Worm (Caenorhabditis elegans): ENCODE results near the gene fbxb-87.

fbxb-87 gene

DNA sequence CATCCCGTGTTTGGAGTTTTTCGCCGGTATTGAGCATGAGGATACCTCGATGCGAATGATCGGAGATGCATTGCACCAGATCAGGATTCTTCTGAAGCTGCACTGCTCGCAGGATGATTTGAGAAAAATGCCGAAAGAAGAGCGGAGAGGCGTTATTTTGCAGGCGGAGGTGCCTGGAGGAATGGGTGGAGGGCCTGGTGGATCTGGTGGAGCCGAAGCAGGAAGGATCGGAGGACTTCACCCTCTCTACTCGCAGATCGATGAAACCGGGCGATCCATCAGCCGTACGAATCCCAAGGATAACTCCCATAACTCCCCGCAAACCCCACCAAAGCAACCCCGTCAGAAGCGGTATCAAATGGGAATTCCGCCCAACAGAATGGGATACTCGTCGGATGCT is 44.9 kb downstream of the fbxb-87 start:
- TF ChIP-seq Y75B8A.6 (GFP tag; IDR thresholded peaks at IDR 0.05) (no peak), set-16 (GFP tag; IDR thresholded peaks at IDR 0.05) (peak; percentile 82)

DNA sequence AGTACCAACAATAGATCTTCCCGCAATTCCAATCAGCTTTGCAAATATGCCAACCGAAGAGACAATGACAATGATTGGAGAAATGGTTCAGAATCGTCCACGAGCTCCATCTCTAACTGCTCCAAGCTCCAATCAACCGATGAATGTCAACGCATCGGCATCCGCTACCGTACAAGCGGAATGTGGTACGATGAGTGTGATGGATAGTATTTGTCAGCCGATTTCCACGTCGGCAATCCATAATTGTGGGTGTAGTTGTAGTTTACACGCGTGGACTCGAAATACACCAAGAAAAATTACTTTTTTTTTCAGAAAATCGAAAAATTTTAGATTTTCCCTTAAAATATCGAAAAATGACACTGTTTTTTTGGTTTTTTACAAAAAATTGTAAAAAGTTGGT is 48.6 kb downstream of the fbxb-87 start:
- TF ChIP-seq aha-1 (tag) = peak; percentile 92
- TF ChIP-seq nhr-41 (GFP tag; IDR thresholded peaks at IDR 0.05) = no peak
- no peak for TF ChIP-seq daf-16 (GFP tag; optimal IDR thresholded peaks at IDR 0.05)
- no peak for TF ChIP-seq daf-16 (tag; optimal IDR thresholded peaks at IDR 0.05)
- no peak for TF ChIP-seq dpl-1 (GFP tag; optimal IDR thresholded peaks at IDR 0.05)
- TF ChIP-seq D1046.2 (GFP tag; IDR thresholded peaks at IDR 0.05) = no peak
- no peak for TF ChIP-seq F37D6.2 (tag; optimal IDR thresholded peaks at IDR 0.05)

DNA sequence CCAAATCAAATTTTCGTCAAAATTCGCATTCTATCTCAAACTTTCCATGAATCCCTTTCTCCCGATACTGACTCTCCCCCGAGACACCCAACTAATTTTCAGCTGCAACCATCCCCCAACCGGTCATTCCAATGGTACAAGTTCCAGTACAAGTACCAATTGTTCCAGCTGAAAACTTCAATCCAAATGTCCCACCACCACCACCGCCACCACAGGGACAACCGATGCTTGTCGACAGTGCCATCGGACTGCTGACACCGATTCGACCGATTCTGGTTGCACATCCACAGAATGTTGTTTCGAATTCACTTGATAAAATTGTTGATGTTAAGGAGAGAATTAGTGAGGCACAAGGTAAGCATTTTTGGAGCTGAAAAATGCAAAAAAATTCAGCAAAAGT is 51.2 kb downstream of the fbxb-87 start:
- TF ChIP-seq ceh-32 (tag; optimal IDR thresholded peaks at IDR 0.05; ENCODE audit: poor library complexity) = no peak
- TF ChIP-seq ces-1 (GFP tag; optimal IDR thresholded peaks at IDR 0.05) = no peak
- no peak for TF ChIP-seq Y75B8A.6 (GFP tag; IDR thresholded peaks at IDR 0.05)
- TF ChIP-seq nhr-41 (GFP tag; IDR thresholded peaks at IDR 0.05) = no peak
- no peak for TF ChIP-seq fos-1 (tag; optimal IDR thresholded peaks at IDR 0.05)
- peak; percentile 93 for TF ChIP-seq aha-1 (tag)
- no peak for TF ChIP-seq ceh-62 (tag; optimal IDR thresholded peaks at IDR 0.05)
- TF ChIP-seq zip-11 (GFP tag; IDR thresholded peaks at IDR 0.05) = no peak
